Fruit fly (Drosophila melanogaster) whole organism, embryonic: ENCODE results near the gene CG13085.

Experiments
- CG10267 ChIP-seq: fragments of 200-800 bp; sonication (Bioruptor generic); optimal IDR thresholded peaks from 2 replicates; lab custom pipeline; 2018; ENCODE audit warnings: missing biosample characterization, mild to moderate bottlenecking, missing genetic modification characterization, moderate library complexity
- CG11560 ChIP-seq: fragments of 200-800 bp; sonication (Bioruptor generic); IDR thresholded peaks from 3 replicates; pipeline ENCODE4 v1.3.6; 2022; ENCODE audit warnings: missing biosample characterization, missing genetic modification characterization
- CG11723 ChIP-seq: fragments of 200-800 bp; sonication (Bioruptor generic); optimal IDR thresholded peaks from 2 replicates; lab custom pipeline; 2017; ENCODE audit warnings: missing biosample characterization, mild to moderate bottlenecking, missing genetic modification characterization
- CG12744 ChIP-seq: fragments of 200-800 bp; sonication (Bioruptor generic); optimal IDR thresholded peaks from 2 replicates; lab custom pipeline; 2016; ENCODE audit warnings: missing biosample characterization, missing genetic modification characterization
- CG13296 ChIP-seq: fragments of 200-800 bp; sonication (Bioruptor generic); optimal IDR thresholded peaks from 3 replicates; lab custom pipeline; 2018; ENCODE audit warnings: missing biosample characterization, mild to moderate bottlenecking, missing genetic modification characterization
- CG15479 ChIP-seq: fragments of 200-800 bp; sonication (Bioruptor generic); optimal IDR thresholded peaks from 3 replicates; lab custom pipeline; 2019; ENCODE audit warnings: missing biosample characterization, mild to moderate bottlenecking, missing genetic modification characterization, moderate library complexity
- CG1602 ChIP-seq: fragments of 200-800 bp; sonication (Bioruptor generic); optimal IDR thresholded peaks from 3 replicates; lab custom pipeline; 2016; ENCODE audit warnings: missing biosample characterization, missing genetic modification characterization
- CG17361 ChIP-seq: fragments of 200-800 bp; sonication (Bioruptor generic); IDR thresholded peaks from 3 replicates; pipeline ENCODE4 v1.3.6; 2022; ENCODE audit warnings: missing biosample characterization, missing genetic modification characterization
- CG2875 ChIP-seq: fragments of 200-800 bp; sonication (Bioruptor generic); optimal IDR thresholded peaks from 2 replicates; lab custom pipeline; 2017; ENCODE audit warnings: missing biosample characterization, mild to moderate bottlenecking, missing genetic modification characterization, missing genetic modification reagents
- CG31388 ChIP-seq: fragments of 200-800 bp; sonication (Bioruptor generic); optimal IDR thresholded peaks from 2 replicates; lab custom pipeline; 2016; ENCODE audit warnings: missing biosample characterization, missing genetic modification characterization
- CG3838 ChIP-seq: fragments of 200-800 bp; sonication (Bioruptor generic); optimal IDR thresholded peaks from 3 replicates; lab custom pipeline; 2016; ENCODE audit warnings: missing biosample characterization, missing genetic modification characterization
- CG4360 ChIP-seq: fragments of 200-800 bp; sonication (Bioruptor generic); IDR thresholded peaks from 2 replicates; pipeline ENCODE4 v1.3.6; 2022; ENCODE audit warnings: missing biosample characterization, missing genetic modification characterization
- CG7372 ChIP-seq: fragments of 200-800 bp; sonication (Bioruptor generic); IDR thresholded peaks from 2 replicates; pipeline ENCODE4 v1.3.6; 2022; ENCODE audit warnings: missing biosample characterization, missing genetic modification characterization
- CG7786 ChIP-seq: fragments of 200-800 bp; sonication (Bioruptor generic); optimal IDR thresholded peaks from 2 replicates; lab custom pipeline; 2016; ENCODE audit warnings: missing biosample characterization, missing genetic modification characterization
- CG9215 ChIP-seq: fragments of 200-800 bp; sonication (Bioruptor generic); IDR thresholded peaks from 2 replicates; pipeline ENCODE4 v1.3.6; 2022; ENCODE audit warnings: missing biosample characterization, missing genetic modification characterization
- CG9817 ChIP-seq: fragments of 200-800 bp; sonication (Bioruptor generic); optimal IDR thresholded peaks from 2 replicates; lab custom pipeline; 2018; ENCODE audit warnings: missing biosample characterization, mild to moderate bottlenecking, missing genetic modification characterization, moderate library complexity
- CTCF ChIP-seq: fragments of 200-800 bp; sonication (Bioruptor generic); optimal IDR thresholded peaks from 2 replicates; lab custom pipeline; 2017; ENCODE audit warnings: missing biosample characterization, mild to moderate bottlenecking, missing genetic modification characterization, moderate library complexity
- HHEX ChIP-seq: fragments of 200-800 bp; sonication (Bioruptor generic); optimal IDR thresholded peaks from 3 replicates; lab custom pipeline; 2017; ENCODE audit warnings: missing biosample characterization, mild to moderate bottlenecking, missing genetic modification characterization, missing genetic modification reagents
- Hmx ChIP-seq: fragments of 200-800 bp; sonication (Bioruptor generic); optimal IDR thresholded peaks from 2 replicates; lab custom pipeline; 2016; ENCODE audit warnings: missing biosample characterization, missing genetic modification characterization
- Hr3 ChIP-seq: fragments of 200-800 bp; sonication (Bioruptor generic); optimal IDR thresholded peaks from 3 replicates; lab custom pipeline; 2016; ENCODE audit warnings: missing biosample characterization, missing genetic modification characterization
- Max ChIP-seq: fragments of 200-800 bp; sonication (Bioruptor generic); optimal IDR thresholded peaks from 2 replicates; lab custom pipeline; 2016; ENCODE audit warnings: missing biosample characterization, mild to moderate bottlenecking, missing genetic modification characterization
- Meics ChIP-seq: fragments of 200-800 bp; sonication (Bioruptor generic); optimal IDR thresholded peaks from 2 replicates; lab custom pipeline; 2017; ENCODE audit warnings: missing biosample characterization, mild to moderate bottlenecking, missing genetic modification characterization
- Pdp1 ChIP-seq, 2 experiments: fragments of 200-800 bp; sonication (Bioruptor generic); optimal IDR thresholded peaks; 3 replicates each; lab custom pipeline; 2016; ENCODE audit warnings: missing biosample characterization in 2 of 2, missing genetic modification characterization in 2 of 2, mild to moderate bottlenecking in 1 of 2, moderate library complexity in 1 of 2
- Ptx1 ChIP-seq: fragments of 200-800 bp; sonication (Bioruptor generic); IDR thresholded peaks from 2 replicates; pipeline ENCODE4 v1.3.6; 2022; ENCODE audit warnings: missing biosample characterization, missing genetic modification characterization
- Vsx1 ChIP-seq: fragments of 200-800 bp; sonication (Bioruptor generic); optimal IDR thresholded peaks from 2 replicates; lab custom pipeline; 2017; ENCODE audit warnings: missing biosample characterization, mild to moderate bottlenecking, missing genetic modification characterization, missing genetic modification reagents
- aop ChIP-seq: fragments of 200-800 bp; sonication (Bioruptor generic); IDR thresholded peaks from 2 replicates; pipeline ENCODE4 v1.3.6; 2022; ENCODE audit warnings: missing biosample characterization, missing genetic modification characterization
- ato ChIP-seq: fragments of 200-800 bp; sonication (Bioruptor generic); IDR thresholded peaks from 2 replicates; pipeline ENCODE4 v1.3.6; 2022; ENCODE audit warnings: missing biosample characterization, missing genetic modification characterization; ENCODE audit not compliant: partially characterized antibody
- az2 ChIP-seq: fragments of 200-800 bp; sonication (Bioruptor generic); optimal IDR thresholded peaks from 3 replicates; lab custom pipeline; 2016; ENCODE audit warnings: missing biosample characterization, missing genetic modification characterization
- bbx ChIP-seq: fragments of 200-800 bp; sonication (Bioruptor generic); IDR thresholded peaks from 2 replicates; pipeline ENCODE4 v1.3.6; 2022; ENCODE audit warnings: missing biosample characterization, missing genetic modification characterization; ENCODE audit not compliant: partially characterized antibody
- caup ChIP-seq: fragments of 200-800 bp; sonication (Bioruptor generic); optimal IDR thresholded peaks from 3 replicates; lab custom pipeline; 2017; ENCODE audit warnings: missing biosample characterization, mild to moderate bottlenecking, missing genetic modification characterization, moderate library complexity; ENCODE audit not compliant: severe bottlenecking
- chn ChIP-seq: fragments of 200-800 bp; sonication (Bioruptor generic); optimal IDR thresholded peaks from 2 replicates; lab custom pipeline; 2016; ENCODE audit warnings: missing biosample characterization, missing genetic modification characterization
- gfzf ChIP-seq: fragments of 200-800 bp; sonication (Bioruptor generic); optimal IDR thresholded peaks from 2 replicates; lab custom pipeline; 2016; ENCODE audit warnings: missing biosample characterization, mild to moderate bottlenecking, missing genetic modification characterization, moderate library complexity
- gsb-n ChIP-seq: fragments of 200-800 bp; sonication (Bioruptor generic); optimal IDR thresholded peaks from 3 replicates; lab custom pipeline; 2018; ENCODE audit warnings: missing biosample characterization, mild to moderate bottlenecking, missing genetic modification characterization
- hb ChIP-seq: fragments of 200-800 bp; sonication (Bioruptor generic); IDR thresholded peaks from 3 replicates; pipeline ENCODE4 v1.3.6; 2022; ENCODE audit warnings: missing biosample characterization, missing genetic modification characterization; ENCODE audit not compliant: partially characterized antibody
- hbn ChIP-seq: fragments of 200-800 bp; sonication (Bioruptor generic); IDR thresholded peaks from 2 replicates; pipeline ENCODE4 v1.3.6; 2022; ENCODE audit warnings: missing biosample characterization, missing genetic modification characterization; ENCODE audit not compliant: partially characterized antibody
- kah ChIP-seq: fragments of 200-800 bp; sonication (Bioruptor generic); optimal IDR thresholded peaks from 2 replicates; lab custom pipeline; 2018; ENCODE audit warnings: missing biosample characterization, mild to moderate bottlenecking, missing genetic modification characterization
- kni ChIP-seq: fragments of 200-800 bp; sonication (Bioruptor generic); optimal IDR thresholded peaks from 3 replicates; lab custom pipeline; 2017; ENCODE audit warnings: mild to moderate bottlenecking, missing biosample characterization, missing genetic modification reagents, missing genetic modification characterization
- lov ChIP-seq, 2 experiments: fragments of 200-800 bp in 1 of 2; fragments of >200 bp in 1 of 2; sonication (Bioruptor generic) in 1 of 2; IDR thresholded peaks in 1 of 2; optimal IDR thresholded peaks in 1 of 2; 2 replicates in 1 of 2; 3 replicates in 1 of 2; pipeline versions ENCODE4 v1.3.6 to Lab custom; 2017 to 2022; ENCODE audit warnings: missing biosample characterization in 1 of 2, missing genetic modification characterization in 1 of 2
- mirr ChIP-seq: fragments of 200-800 bp; sonication (Bioruptor generic); optimal IDR thresholded peaks from 3 replicates; lab custom pipeline; 2018; ENCODE audit warnings: missing biosample characterization, mild to moderate bottlenecking, missing genetic modification characterization
- run ChIP-seq: fragments of 200-800 bp; sonication (Bioruptor generic); optimal IDR thresholded peaks from 3 replicates; lab custom pipeline; 2018; ENCODE audit warnings: missing biosample characterization, mild to moderate bottlenecking, missing genetic modification characterization
- sens ChIP-seq: fragments of 200-800 bp; sonication (Bioruptor generic); peaks from one replicate; lab custom pipeline; 2016; ENCODE audit warnings: missing biosample characterization, missing genetic modification characterization
- sr ChIP-seq: fragments of 200-800 bp; sonication (Bioruptor generic); IDR thresholded peaks from 3 replicates; pipeline ENCODE4 v1.3.6; 2022; ENCODE audit warnings: missing biosample characterization, missing genetic modification characterization
- stc ChIP-seq: fragments of 200-800 bp; sonication (Bioruptor generic); IDR thresholded peaks from 2 replicates; pipeline ENCODE4 v1.3.6; 2022; ENCODE audit warnings: missing biosample characterization, missing genetic modification characterization
- stwl ChIP-seq: fragments of 200-800 bp; sonication (Bioruptor generic); optimal IDR thresholded peaks from 3 replicates; lab custom pipeline; 2018; ENCODE audit warnings: missing biosample characterization, mild to moderate bottlenecking, missing genetic modification characterization, moderate library complexity
- tin ChIP-seq: fragments of 200-800 bp; sonication (Bioruptor generic); optimal IDR thresholded peaks from 3 replicates; lab custom pipeline; 2016; ENCODE audit warnings: missing biosample characterization, missing genetic modification characterization
- tx ChIP-seq: fragments of 200-800 bp; sonication (Bioruptor generic); optimal IDR thresholded peaks from 2 replicates; lab custom pipeline; 2016; ENCODE audit warnings: missing biosample characterization, missing genetic modification characterization
- vvl ChIP-seq: fragments of 200-800 bp; sonication (Bioruptor generic); IDR thresholded peaks from 2 replicates; pipeline ENCODE4 v1.3.6; 2022; ENCODE audit warnings: missing biosample characterization, missing genetic modification characterization
- wor ChIP-seq: fragments of 200-800 bp; sonication (Bioruptor generic); IDR thresholded peaks from 2 replicates; pipeline ENCODE4 v1.3.6; 2022; ENCODE audit warnings: missing biosample characterization, missing genetic modification characterization
- z ChIP-seq: fragments of 200-800 bp; sonication (Bioruptor generic); IDR thresholded peaks from 3 replicates; pipeline ENCODE4 v1.3.6; 2022; ENCODE audit warnings: missing biosample characterization, missing genetic modification characterization
- zf30C ChIP-seq: fragments of 200-800 bp; sonication (Bioruptor generic); optimal IDR thresholded peaks from 3 replicates; lab custom pipeline; 2018; ENCODE audit warnings: missing biosample characterization, mild to moderate bottlenecking, missing genetic modification characterization

The CG13085 gene

DNA sequence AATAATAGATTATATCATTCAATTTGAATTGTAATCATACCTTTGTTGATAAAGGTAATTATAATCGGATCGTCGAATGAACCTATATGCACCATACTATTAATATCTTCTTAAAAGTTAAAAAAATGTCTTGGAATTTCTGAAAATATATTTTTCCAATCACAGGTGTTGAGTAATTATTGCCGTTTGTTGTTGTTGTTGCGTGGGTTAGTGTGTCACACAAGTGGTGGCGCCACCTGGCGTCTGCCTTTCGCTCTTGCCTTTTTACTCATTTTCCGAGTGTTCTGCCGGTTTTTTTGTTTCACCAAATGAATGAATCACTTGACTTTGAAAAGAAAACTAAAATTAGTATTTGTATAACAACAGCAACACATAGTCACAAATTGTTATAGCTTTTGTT is 8.7 kb upstream of the CG13085 start (continued):
- no peak for TF ChIP-seq tx (GFP tag; lab: Kevin White, UChicago)
- TF ChIP-seq kah (GFP tag; lab: Kevin White, UChicago), result no peak
- TF ChIP-seq Pdp1 (GFP tag; optimal IDR thresholded peaks at IDR 0.05; lab: Kevin White, UChicago), result peak in 1 of 2 experiments; percentile 53
- TF ChIP-seq CG10267 (tag; lab: Kevin White, UChicago), result no peak
- peak; percentile 91 for TF ChIP-seq CTCF (GFP tag; lab: Kevin White, UChicago)
- no peak for TF ChIP-seq kni (GFP tag; lab: Kevin White, UChicago)
- TF ChIP-seq bbx (GFP tag; lab: Robert Waterston, UW), result no peak
- TF ChIP-seq mirr (GFP tag; lab: Kevin White, UChicago), result no peak
- TF ChIP-seq stwl (tag; lab: Kevin White, UChicago), result peak; percentile 19
- no peak for TF ChIP-seq tin (GFP tag; lab: Kevin White, UChicago)
- TF ChIP-seq CG3838 (GFP tag; lab: Kevin White, UChicago), result no peak
- no peak for TF ChIP-seq CG9817 (tag; lab: Kevin White, UChicago)
- no peak for TF ChIP-seq Hr3 (GFP tag; lab: Kevin White, UChicago)
- no peak for TF ChIP-seq chn
- TF ChIP-seq aop (GFP tag; lab: Robert Waterston, UW), result no peak
- no peak for TF ChIP-seq wor
- no peak for TF ChIP-seq lov (optimal IDR thresholded peaks at IDR 0.05; lab: Kevin White, UChicago)
- no peak for TF ChIP-seq lov (GFP tag; IDR thresholded peaks at IDR 0.05; lab: Robert Waterston, UW)
- peak; percentile 94 for TF ChIP-seq z
- TF ChIP-seq CG4360, result peak; percentile 89
- TF ChIP-seq CG15479 (GFP tag; lab: Kevin White, UChicago), result no peak
- no peak for TF ChIP-seq run (tag; lab: Kevin White, UChicago)
- TF ChIP-seq CG13296 (GFP tag; lab: Kevin White, UChicago), result no peak
- no peak for TF ChIP-seq Vsx1 (GFP tag; lab: Kevin White, UChicago)
- TF ChIP-seq CG9215, result no peak
- no peak for TF ChIP-seq CG11560 (tag; lab: Robert Waterston, UW)
- TF ChIP-seq sr (GFP tag; lab: Robert Waterston, UW), result peak; percentile 62; the same call in 2 of the 3 replicates
- TF ChIP-seq CG17361, result no peak
- TF ChIP-seq hbn (GFP tag; lab: Robert Waterston, UW), result no peak
- TF ChIP-seq CG2875 (GFP tag; lab: Kevin White, UChicago), result no peak
- no peak for TF ChIP-seq CG12744 (GFP tag; lab: Kevin White, UChicago)
- no peak for TF ChIP-seq CG7372 (GFP tag; lab: Robert Waterston, UW)
- TF ChIP-seq vvl (GFP tag; lab: Robert Waterston, UW), result no peak
- no peak for TF ChIP-seq ato (GFP tag; lab: Robert Waterston, UW)
- no peak for TF ChIP-seq hb (GFP tag; lab: Robert Waterston, UW)
- TF ChIP-seq CG1602 (GFP tag; lab: Kevin White, UChicago), result no peak
- no peak for TF ChIP-seq zf30C
- no peak for TF ChIP-seq stc (GFP tag; lab: Robert Waterston, UW)
- no peak for TF ChIP-seq caup (GFP tag; lab: Kevin White, UChicago)
- no peak for TF ChIP-seq CG7786
- TF ChIP-seq az2 (GFP tag; lab: Kevin White, UChicago), result no peak
- TF ChIP-seq CG31388 (GFP tag; lab: Kevin White, UChicago), result no peak
- TF ChIP-seq CG11723 (GFP tag; lab: Kevin White, UChicago), result no peak
- TF ChIP-seq Hmx, result no peak
- TF ChIP-seq Ptx1, result no peak
- TF ChIP-seq sens (GFP tag; lab: Kevin White, UChicago), result peak; percentile 53
- TF ChIP-seq gsb-n (tag; lab: Kevin White, UChicago), result no peak
- no peak for TF ChIP-seq gfzf (GFP tag; lab: Kevin White, UChicago)
- TF ChIP-seq Meics (GFP tag; lab: Kevin White, UChicago), result no peak
- no peak for TF ChIP-seq Max (GFP tag; lab: Kevin White, UChicago)
- no peak for TF ChIP-seq HHEX (GFP tag; lab: Kevin White, UChicago)
